Worm (Caenorhabditis elegans): Measurements from ENCODE around the gene cht-4.

DNA sequence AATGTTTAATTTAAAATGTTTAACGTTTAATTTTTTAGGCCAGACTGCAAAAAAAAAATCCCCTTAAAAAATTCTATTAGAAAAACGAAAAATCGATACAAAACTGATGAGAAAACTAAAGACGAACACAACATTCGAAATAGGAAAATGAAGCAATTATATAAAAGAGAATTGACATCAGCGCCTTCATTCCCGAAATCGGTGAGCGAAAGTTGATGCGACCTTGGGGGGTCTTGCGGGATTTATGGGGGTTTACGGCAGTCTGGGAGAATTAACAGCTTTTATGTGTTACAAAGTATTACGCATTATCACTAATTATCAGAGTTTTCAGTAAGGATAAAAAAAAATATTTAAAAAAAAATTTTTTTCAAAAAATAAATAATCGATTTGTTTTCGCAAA lies 42.9 kb downstream of the cht-4 start:
- TF ChIP-seq bed-1 (GFP tag; IDR thresholded peaks at IDR 0.05): no peak
- no peak for TF ChIP-seq attf-3 (GFP tag; conservative IDR thresholded peaks at IDR 0.05)
- TF ChIP-seq hmg-20 (GFP tag; IDR thresholded peaks at IDR 0.05): no peak
- TF ChIP-seq unc-130 (GFP tag; optimal IDR thresholded peaks at IDR 0.05): no peak
- TF ChIP-seq K11D2.4 (GFP tag; IDR thresholded peaks at IDR 0.05): no peak
- no peak for TF ChIP-seq ama-1 (optimal IDR thresholded peaks at IDR 0.05)
- no peak for TF ChIP-seq ama-1 (GFP tag; optimal IDR thresholded peaks at IDR 0.05)
- TF ChIP-seq pbrm-1 (GFP tag; IDR thresholded peaks at IDR 0.05): no peak
- no peak for TF ChIP-seq lin-35 (GFP tag; optimal IDR thresholded peaks at IDR 0.05)
- TF ChIP-seq F57C9.4 (tag; optimal IDR thresholded peaks at IDR 0.05): no peak
- TF ChIP-seq unc-62 (GFP tag; optimal IDR thresholded peaks at IDR 0.05): no peak
- TF ChIP-seq let-526 (GFP tag; IDR thresholded peaks at IDR 0.05): no peak
- TF ChIP-seq F49E8.2 (tag; optimal IDR thresholded peaks at IDR 0.05; ENCODE audit: insufficient read depth): no peak
